Worm (Caenorhabditis elegans) whole organism, dauer: Measurements from ENCODE around the gene grl-18.

Source experiments
- unc-62 ChIP-seq: sonication (generic microtip); optimal IDR thresholded peaks from 2 replicates; lab custom pipeline; 2017; ENCODE audit warnings: missing biosample characterization, missing genetic modification reagents, missing genetic modification characterization

grl-18 gene

ce11 chrV:5488766-5489165 is at the start of gene grl-18:
TSS of gene grl-18 (minus strand) at chrV:5488866.
- TF ChIP-seq unc-62, result no peak

ce11 chrV:5536240-5536811 is 47.7 kb upstream of the grl-18 start, which contains the start of the genes cox-16 and syp-2:
TSS of gene cox-16 (minus strand) at chrV:5536243.
TSS of gene syp-2 (plus strand) at chrV:5536487.
- TF ChIP-seq unc-62, result no peak

ce11 chrV:5535774-5536173 is 47.1 kb upstream of the grl-18 start, which contains the start of gene C24G6.8:
TSS of gene C24G6.8 (minus strand) at chrV:5535874.
- TF ChIP-seq unc-62, result no peak

- TF ChIP-seq unc-62, result no peak
Observed at ce11 chrV:5533755-5534154, 45.1 kb upstream of the grl-18 start, which contains the start of gene grl-1. TSS of gene grl-1 (minus strand) at chrV:5533855.

ce11 chrV:5527694-5528093 is 39.0 kb upstream of the grl-18 start:
- no peak for TF ChIP-seq unc-62

ce11 chrV:5525208-5525607 is 36.5 kb upstream of the grl-18 start:
- no peak for TF ChIP-seq unc-62

ce11 chrV:5523260-5523659 is 34.6 kb upstream of the grl-18 start:
- no peak for TF ChIP-seq unc-62

- no peak for TF ChIP-seq unc-62
Observed at ce11 chrV:5521735-5522241, 33.1 kb upstream of the grl-18 start, which contains the start of gene hir-1. TSS of gene hir-1 (plus strand) at chrV:5522139.

ce11 chrV:5513630-5514378 is 25.1 kb upstream of the grl-18 start, which contains the start of the genes hpo-15 and mms-19:
TSS of gene hpo-15 (minus strand) at chrV:5513830.
TSS of gene mms-19 (plus strand) at chrV:5514348.
- no peak for TF ChIP-seq unc-62

- no peak for TF ChIP-seq unc-62
Observed at ce11 chrV:5512559-5512958, 23.9 kb upstream of the grl-18 start.

- no peak for TF ChIP-seq unc-62
Observed at ce11 chrV:5511720-5512119, 23.1 kb upstream of the grl-18 start.

- TF ChIP-seq unc-62, result no peak
Observed at ce11 chrV:5509966-5510365, 21.3 kb upstream of the grl-18 start.

ce11 chrV:5509134-5509533 is 20.5 kb upstream of the grl-18 start:
- no peak for TF ChIP-seq unc-62

- TF ChIP-seq unc-62, result no peak
Observed at ce11 chrV:5504807-5505442, 16.3 kb upstream of the grl-18 start, which contains the start of the genes dnj-19 and nhr-47. TSS of gene dnj-19 (minus strand) at chrV:5504857. TSS of gene nhr-47 (plus strand) at chrV:5505253.

ce11 chrV:5504295-5504694 is 15.6 kb upstream of the grl-18 start:
- no peak for TF ChIP-seq unc-62

- TF ChIP-seq unc-62, result no peak
Observed at ce11 chrV:5502701-5503100, 14.0 kb upstream of the grl-18 start.

ce11 chrV:5499475-5499874 is 10.8 kb upstream of the grl-18 start:
- TF ChIP-seq unc-62, result no peak
